Worm (Caenorhabditis elegans) whole organism, mixed stage, embryonic: ENCODE data around the gene snf-9.
A peak's percentile ranks its signal among the peaks of the same experiment; 100 is the strongest.

Experiments used
- M03D4.4 ChIP-seq: sonication (generic microtip); optimal IDR thresholded peaks from 2 replicates; lab custom pipeline; 2017; ENCODE audit warnings: mild to moderate bottlenecking, missing genetic modification characterization, missing compliant biosample characterization
- blmp-1 ChIP-seq: fragments of 150-350 bp; optimal IDR thresholded peaks from 2 replicates; lab custom pipeline; 2014; ENCODE audit warnings: missing biosample characterization, missing genetic modification characterization
- ceh-39 ChIP-seq: fragments of 150-350 bp; optimal IDR thresholded peaks from 2 replicates; lab custom pipeline; 2014; ENCODE audit warnings: missing biosample characterization, missing genetic modification characterization
- ceh-43 ChIP-seq: fragments of 200-800 bp; sonication (Bioruptor generic); optimal IDR thresholded peaks from 2 replicates; lab custom pipeline; 2018; ENCODE audit warnings: mild to moderate bottlenecking, missing genetic modification characterization, moderate library complexity, missing compliant biosample characterization
- ceh-83 ChIP-seq: fragments of 200-800 bp; sonication (Bioruptor generic); optimal IDR thresholded peaks from 2 replicates; lab custom pipeline; 2018; ENCODE audit warnings: mild to moderate bottlenecking, missing genetic modification characterization, missing compliant biosample characterization
- ces-1 ChIP-seq: fragments of 150-350 bp; optimal IDR thresholded peaks from 2 replicates; lab custom pipeline; 2014; ENCODE audit warnings: missing biosample characterization, missing genetic modification reagents, missing genetic modification characterization
- cnd-1 ChIP-seq: fragments of 200-800 bp; sonication (Bioruptor generic); optimal IDR thresholded peaks from 2 replicates; lab custom pipeline; 2018; ENCODE audit warnings: mild to moderate bottlenecking, missing genetic modification characterization, missing compliant biosample characterization
- drap-1 ChIP-seq: fragments of 200-800 bp; sonication (Bioruptor generic); optimal IDR thresholded peaks from 3 replicates; lab custom pipeline; 2018; ENCODE audit warnings: mild to moderate bottlenecking, missing genetic modification characterization, missing compliant biosample characterization
- elt-1 ChIP-seq: sonication (generic microtip); optimal IDR thresholded peaks from 2 replicates; lab custom pipeline; 2017; ENCODE audit warnings: missing genetic modification characterization, mild to moderate bottlenecking, missing compliant biosample characterization, antibody characterized with exemption, moderate library complexity, borderline replicate concordance; ENCODE audit not compliant: insufficient read depth
- elt-3 ChIP-seq: fragments of 150-350 bp; optimal IDR thresholded peaks from 2 replicates; lab custom pipeline; 2014; ENCODE audit warnings: missing biosample characterization, missing genetic modification characterization
- flh-1 ChIP-seq: fragments of 200-800 bp; sonication (Bioruptor generic); optimal IDR thresholded peaks from 2 replicates; lab custom pipeline; 2018; ENCODE audit warnings: mild to moderate bottlenecking, missing genetic modification characterization, moderate library complexity, missing compliant biosample characterization
- ham-2 ChIP-seq: fragments of 200-800 bp; sonication (Bioruptor generic); optimal IDR thresholded peaks from 2 replicates; lab custom pipeline; 2018; ENCODE audit warnings: mild to moderate bottlenecking, missing genetic modification characterization, missing compliant biosample characterization
- hlh-1 ChIP-seq: fragments of 150-350 bp; optimal IDR thresholded peaks from 2 replicates; lab custom pipeline; 2014; ENCODE audit warnings: missing biosample characterization, missing genetic modification reagents, missing genetic modification characterization
- lin-13 ChIP-seq: fragments of 150-350 bp; optimal IDR thresholded peaks from 2 replicates; lab custom pipeline; 2014; ENCODE audit warnings: missing biosample characterization, missing genetic modification characterization
- lin-32 ChIP-seq: fragments of 200-800 bp; sonication (Bioruptor generic); optimal IDR thresholded peaks from 2 replicates; lab custom pipeline; 2018; ENCODE audit warnings: mild to moderate bottlenecking, missing genetic modification characterization, missing compliant biosample characterization
- lsy-2 ChIP-seq: fragments of 150-350 bp; optimal IDR thresholded peaks from 2 replicates; lab custom pipeline; 2014; ENCODE audit warnings: missing biosample characterization, missing genetic modification characterization
- mab-5 ChIP-seq: fragments of 150-350 bp; optimal IDR thresholded peaks from 2 replicates; lab custom pipeline; 2014; ENCODE audit warnings: missing biosample characterization, missing genetic modification characterization
- mep-1 ChIP-seq: fragments of 150-350 bp; optimal IDR thresholded peaks from 2 replicates; lab custom pipeline; 2017; ENCODE audit warnings: missing biosample characterization, missing genetic modification reagents, missing genetic modification characterization, inconsistent platforms
- mls-2 ChIP-seq: sonication (generic microtip); optimal IDR thresholded peaks from 2 replicates; lab custom pipeline; 2016; ENCODE audit warnings: mild to moderate bottlenecking, missing genetic modification characterization, moderate library complexity, missing compliant biosample characterization
- nhr-2 ChIP-seq: fragments of 150-350 bp; optimal IDR thresholded peaks from 2 replicates; lab custom pipeline; 2014; ENCODE audit warnings: missing biosample characterization, missing genetic modification characterization
- nhr-237 ChIP-seq: fragments of 150-350 bp; optimal IDR thresholded peaks from 2 replicates; lab custom pipeline; 2014; ENCODE audit warnings: missing biosample characterization, missing genetic modification characterization
- nhr-28 ChIP-seq: fragments of 150-350 bp; optimal IDR thresholded peaks from 2 replicates; lab custom pipeline; 2014; ENCODE audit warnings: missing biosample characterization, missing genetic modification characterization
- nhr-76 ChIP-seq: sonication (generic microtip); optimal IDR thresholded peaks from 2 replicates; lab custom pipeline; 2017; ENCODE audit warnings: missing biosample characterization, missing genetic modification characterization
- pha-4 ChIP-seq: fragments of 150-350 bp; optimal IDR thresholded peaks from 2 replicates; lab custom pipeline; 2018; ENCODE audit warnings: missing biosample characterization, missing genetic modification reagents, missing genetic modification characterization
- sem-2 ChIP-seq: fragments of 200-800 bp; sonication (Bioruptor generic); optimal IDR thresholded peaks from 2 replicates; lab custom pipeline; 2018; ENCODE audit warnings: mild to moderate bottlenecking, missing genetic modification characterization, missing compliant biosample characterization
- snpc-4 ChIP-seq: fragments of 150-350 bp; optimal IDR thresholded peaks from 2 replicates; lab custom pipeline; 2014; ENCODE audit warnings: missing biosample characterization, missing genetic modification characterization
- sptf-1 ChIP-seq: sonication (generic microtip); optimal IDR thresholded peaks from 2 replicates; lab custom pipeline; 2017; ENCODE audit warnings: mild to moderate bottlenecking, missing genetic modification characterization, moderate library complexity, missing compliant biosample characterization
- tbx-8 ChIP-seq: fragments of 200-800 bp; sonication (Bioruptor generic); optimal IDR thresholded peaks from 2 replicates; lab custom pipeline; 2018; ENCODE audit warnings: mild to moderate bottlenecking, missing genetic modification characterization, moderate library complexity, missing compliant biosample characterization
- unc-120 ChIP-seq: sonication (generic microtip); optimal IDR thresholded peaks from 2 replicates; lab custom pipeline; 2017; ENCODE audit warnings: missing genetic modification characterization, missing compliant biosample characterization; ENCODE audit not compliant: poor library complexity, severe bottlenecking
- unc-39 ChIP-seq: fragments of 150-350 bp; optimal IDR thresholded peaks from 2 replicates; lab custom pipeline; 2014; ENCODE audit warnings: missing biosample characterization, missing genetic modification characterization
- unc-62 ChIP-seq: fragments of 150-350 bp; optimal IDR thresholded peaks from 2 replicates; lab custom pipeline; 2014; ENCODE audit warnings: missing biosample characterization, missing genetic modification reagents, missing genetic modification characterization
- zip-8 ChIP-seq: fragments of 150-350 bp; optimal IDR thresholded peaks from 2 replicates; lab custom pipeline; 2014; ENCODE audit warnings: missing biosample characterization, missing genetic modification characterization
- ztf-11 ChIP-seq: fragments of 150-350 bp; optimal IDR thresholded peaks from 2 replicates; lab custom pipeline; 2014; ENCODE audit warnings: missing biosample characterization, missing genetic modification characterization

Gene snf-9

ce11 chrIV:17279592-17280440, 32.1 kb upstream of the snf-9 start:
- TF ChIP-seq hlh-1 (tag; lab: Kevin White, UChicago) (no peak), mab-5 (tag; lab: Kevin White, UChicago) (no peak), pha-4 (no peak), ceh-83 (GFP tag; lab: Kevin White, UChicago) (no peak), lin-13 (tag; lab: Kevin White, UChicago) (no peak), ztf-11 (no peak), mep-1 (no peak), unc-62 (no peak), M03D4.4 (no peak), nhr-28 (tag; lab: Kevin White, UChicago) (no peak), unc-120 (tag; lab: Kevin White, UChicago) (no peak), unc-39 (tag; lab: Kevin White, UChicago) (no peak), tbx-8 (GFP tag; lab: Kevin White, UChicago) (no peak), ham-2 (no peak), ceh-43 (GFP tag; lab: Kevin White, UChicago) (no peak)

- TF ChIP-seq elt-3 (no peak), lsy-2 (tag; lab: Kevin White, UChicago) (no peak), unc-39 (tag; lab: Kevin White, UChicago) (no peak), flh-1 (no peak), blmp-1 (tag; lab: Kevin White, UChicago) (no peak), lin-13 (tag; lab: Kevin White, UChicago) (no peak), zip-8 (tag; lab: Kevin White, UChicago) (no peak), nhr-28 (tag; lab: Kevin White, UChicago) (no peak), sptf-1 (tag; lab: Kevin White, UChicago) (no peak), hlh-1 (tag; lab: Kevin White, UChicago) (no peak), nhr-2 (tag; lab: Kevin White, UChicago) (no peak), drap-1 (GFP tag; lab: Kevin White, UChicago) (no peak), unc-62 (no peak), elt-1 (no peak), ceh-39 (tag; lab: Kevin White, UChicago) (no peak), cnd-1 (no peak)
- TF ChIP-seq, all 35 proteins: peak for 0
Observed at ce11 chrIV:17280441-17280939, 31.5 kb upstream of the snf-9 start.

ce11 chrIV:17281060-17282021, 30.6 kb upstream of the snf-9 start:
- TF ChIP-seq lin-13 (tag; lab: Kevin White, UChicago) (no peak), ces-1 (GFP tag; lab: Kevin White, UChicago) (peak; percentile 22)

ce11 chrIV:17284099-17284498, 27.8 kb upstream of the snf-9 start, which contains the start of gene nra-1:
nra-1 (minus strand) TSS chrIV:17284199.
- TF ChIP-seq lin-32 (GFP tag; lab: Kevin White, UChicago) (no peak), unc-39 (tag; lab: Kevin White, UChicago) (no peak), lin-13 (tag; lab: Kevin White, UChicago) (no peak), elt-1 (no peak), pha-4 (no peak), sem-2 (GFP tag; lab: Kevin White, UChicago) (no peak), snpc-4 (no peak), mls-2 (tag; lab: Kevin White, UChicago) (no peak), nhr-237 (tag; lab: Kevin White, UChicago) (no peak), nhr-76 (tag; lab: Kevin White, UChicago) (no peak), tbx-8 (GFP tag; lab: Kevin White, UChicago) (no peak), sptf-1 (tag; lab: Kevin White, UChicago) (no peak)
